Worm (Caenorhabditis elegans) whole organism, late embryonic: ENCODE results near the gene hsd-2.

Experiments used
- ceh-31 ChIP-seq: sonication (generic microtip); optimal IDR thresholded peaks from 2 replicates; lab custom pipeline; 2016; ENCODE audit warnings: missing genetic modification characterization, missing compliant biosample characterization
- ceh-48 ChIP-seq: sonication (generic microtip); optimal IDR thresholded peaks from 2 replicates; lab custom pipeline; 2016; ENCODE audit warnings: missing genetic modification characterization, inconsistent platforms, missing compliant biosample characterization
- ceh-9 ChIP-seq: sonication (generic microtip); optimal IDR thresholded peaks from 2 replicates; lab custom pipeline; 2016; ENCODE audit warnings: mild to moderate bottlenecking, missing genetic modification characterization, inconsistent platforms, missing compliant biosample characterization
- dmd-4 ChIP-seq: sonication (generic microtip); optimal IDR thresholded peaks from 2 replicates; lab custom pipeline; 2016; ENCODE audit warnings: borderline replicate concordance, missing genetic modification characterization, missing compliant biosample characterization
- elt-2 ChIP-seq: sonication (generic microtip); optimal IDR thresholded peaks from 2 replicates; lab custom pipeline; 2016; ENCODE audit warnings: missing genetic modification reagents, missing genetic modification characterization, missing compliant biosample characterization
- elt-4 ChIP-seq: sonication (generic microtip); optimal IDR thresholded peaks from 2 replicates; lab custom pipeline; 2016; ENCODE audit warnings: missing genetic modification characterization, missing compliant biosample characterization
- hlh-30 ChIP-seq: sonication (generic microtip); optimal IDR thresholded peaks from 2 replicates; lab custom pipeline; 2017; ENCODE audit warnings: antibody characterized with exemption, missing genetic modification characterization, missing compliant biosample characterization; ENCODE audit not compliant: insufficient read depth
- hlh-8 ChIP-seq: sonication (generic microtip); optimal IDR thresholded peaks from 2 replicates; lab custom pipeline; 2016; ENCODE audit warnings: missing genotype, missing genetic modification characterization, missing compliant biosample characterization
- madf-2 ChIP-seq: sonication (generic microtip); optimal IDR thresholded peaks from 2 replicates; lab custom pipeline; 2017; ENCODE audit warnings: missing genetic modification characterization, missing compliant biosample characterization
- nhr-11 ChIP-seq: fragments of 150-350 bp; optimal IDR thresholded peaks from 2 replicates; lab custom pipeline; 2014; ENCODE audit warnings: missing biosample characterization, missing genetic modification characterization
- pag-3 ChIP-seq: sonication (generic microtip); optimal IDR thresholded peaks from 2 replicates; lab custom pipeline; 2016; ENCODE audit warnings: missing compliant biosample characterization, missing genetic modification characterization, borderline replicate concordance
- unc-86 ChIP-seq: sonication (generic microtip); optimal IDR thresholded peaks from 2 replicates; lab custom pipeline; 2016; ENCODE audit warnings: missing genetic modification characterization, missing compliant biosample characterization

DNA sequence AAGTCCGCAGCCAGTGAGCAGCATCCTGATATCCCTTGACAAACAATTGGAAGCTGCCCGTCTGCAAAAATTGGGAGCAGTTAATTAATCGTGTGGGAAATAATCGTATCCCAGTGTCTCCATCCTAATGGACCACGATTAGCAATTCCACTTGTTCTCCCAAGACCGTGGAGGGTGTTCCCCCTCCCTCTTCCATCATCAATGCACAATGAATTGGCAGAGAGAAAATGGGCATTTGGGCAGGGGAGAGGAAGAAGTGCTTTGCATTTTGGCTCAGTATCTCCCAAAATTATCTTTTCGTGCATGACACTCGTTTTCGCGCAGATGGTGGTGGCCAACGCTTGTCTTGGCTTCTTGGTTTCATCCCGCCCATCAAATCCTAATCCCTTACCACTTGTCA is 26.9 kb upstream of the hsd-2 start:
- TF ChIP-seq ceh-31 (tag; lab: Kevin White, UChicago) (no peak), unc-86 (tag; lab: Kevin White, UChicago) (no peak), elt-2 (no peak), hlh-30 (no peak), dmd-4 (tag; lab: Kevin White, UChicago) (no peak), ceh-48 (tag; lab: Kevin White, UChicago) (no peak), nhr-11 (tag; lab: Kevin White, UChicago) (no peak), elt-4 (tag; lab: Kevin White, UChicago) (no peak), madf-2 (tag; lab: Kevin White, UChicago) (no peak), hlh-8 (no peak), pag-3 (no peak), ceh-9 (no peak)
